Fruit fly (Drosophila melanogaster): ENCODE results near the gene Oatp74D.

Oatp74D gene

DNA sequence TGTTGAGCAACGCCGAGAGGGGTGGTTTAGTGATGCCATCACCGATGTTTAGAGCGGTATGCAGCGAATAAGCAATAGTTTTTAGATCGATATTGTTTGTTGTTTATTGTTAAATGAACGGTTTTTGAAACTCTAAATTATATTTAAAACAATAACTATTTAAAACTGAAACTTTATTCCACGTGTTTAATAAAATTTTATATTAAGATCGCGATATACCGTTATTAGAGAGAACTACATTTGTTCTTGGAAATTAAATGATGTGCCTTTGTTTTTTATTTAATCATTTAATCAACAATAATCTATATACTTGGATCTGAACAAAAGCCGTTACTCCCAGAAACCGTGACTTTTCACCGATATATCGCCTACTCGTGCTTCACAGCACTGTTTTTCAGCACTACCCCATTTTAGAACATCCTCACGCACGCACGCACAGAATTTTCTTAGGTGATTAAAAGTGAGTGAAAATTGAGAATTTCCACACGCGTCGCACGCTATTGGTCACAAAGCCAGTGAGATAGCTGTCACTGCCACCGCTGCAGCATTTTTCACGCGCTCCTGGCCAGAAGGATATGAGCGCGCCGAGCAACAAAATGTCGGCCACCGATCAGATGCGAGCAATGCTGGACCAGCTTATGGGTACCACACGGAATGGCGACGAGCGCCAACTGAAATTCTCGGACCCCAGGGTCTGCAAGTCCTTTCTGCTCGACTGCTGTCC lies 27.1 kb downstream of the Oatp74D start, which contains the start of the genes U4-U6-60K and CG7564 (continued):
- TF ChIP-seq acj6 (GFP tag; optimal IDR thresholded peaks at IDR 0.05) (peak; percentile 63), CG6854 (GFP tag; optimal IDR thresholded peaks at IDR 0.05) (no peak), CG6808 (GFP tag; optimal IDR thresholded peaks at IDR 0.05) (peak; percentile 69), CG32006 (GFP tag; optimal IDR thresholded peaks at IDR 0.05) (peak; percentile 61), esn (GFP tag; optimal IDR thresholded peaks at IDR 0.05) (peak; percentile 71), lz (GFP tag; optimal IDR thresholded peaks at IDR 0.05) (peak; percentile 60), CG11294 (GFP tag; IDR thresholded peaks at IDR 0.05) (0 out of 2 replicates have a peak, but pooled peaks have one; percentile 21), CG10631 (GFP tag; optimal IDR thresholded peaks at IDR 0.05) (no peak), spab (GFP tag; optimal IDR thresholded peaks at IDR 0.05) (no peak), svp (GFP tag) (peak; percentile 56), Blimp-1 (GFP tag; optimal IDR thresholded peaks at IDR 0.05) (no peak), fd59A (GFP tag; optimal IDR thresholded peaks at IDR 0.05) (peak; percentile 31), Gug (GFP tag; IDR thresholded peaks at IDR 0.05) (peak; percentile 29; the same call in 1 of the 2 replicates), dac (GFP tag; optimal IDR thresholded peaks at IDR 0.05) (no peak), OdsH (GFP tag; optimal IDR thresholded peaks at IDR 0.05) (peak; percentile 60), CG15336 (GFP tag; IDR thresholded peaks at IDR 0.05) (no peak), Eip78C (GFP tag) (peak; percentile 78), dsx (GFP tag; optimal IDR thresholded peaks at IDR 0.05; ENCODE audit: poor library complexity, severe bottlenecking) (no peak), CG10669 (GFP tag; optimal IDR thresholded peaks at IDR 0.05) (no peak), CG6163 (GFP tag; IDR thresholded peaks at IDR 0.05) (0 out of 3 replicates have a peak, but pooled peaks have one; percentile 28), Sox15 (GFP tag; optimal IDR thresholded peaks at IDR 0.05) (peak; percentile 45), Sox102F (GFP tag; optimal IDR thresholded peaks at IDR 0.05) (no peak), CG9139 (GFP tag; optimal IDR thresholded peaks at IDR 0.05) (no peak), CG31627 (GFP tag; optimal IDR thresholded peaks at IDR 0.05) (peak; percentile 68), CG4318 (GFP tag; optimal IDR thresholded peaks at IDR 0.05) (no peak), vri (GFP tag; optimal IDR thresholded peaks at IDR 0.05) (no peak), Smox (GFP tag; optimal IDR thresholded peaks at IDR 0.05) (no peak), eg (GFP tag; IDR thresholded peaks at IDR 0.05) (no peak; the same call in 2 of the 3 replicates), Hr39 (GFP tag; optimal IDR thresholded peaks at IDR 0.05) (peak; percentile 69), cyc (GFP tag; optimal IDR thresholded peaks at IDR 0.05) (peak; percentile 71), Met (GFP tag; optimal IDR thresholded peaks at IDR 0.05) (no peak), CG16779 (tag; optimal IDR thresholded peaks at IDR 0.05) (no peak), CG8119 (GFP tag; IDR thresholded peaks at IDR 0.05) (no peak), Eip75B (GFP tag; optimal IDR thresholded peaks at IDR 0.05) (no peak), CG3032 (tag; optimal IDR thresholded peaks at IDR 0.05) (peak; percentile 57), Hr4 (GFP tag; optimal IDR thresholded peaks at IDR 0.05) (peak; percentile 62), fkh (GFP tag; optimal IDR thresholded peaks at IDR 0.05) (no peak)

dm6 chr3L:17529511-17530194 lies 42.7 kb downstream of the Oatp74D start, which contains the start of the genes Edc3 and Nedd4:
Gene Edc3, minus strand, starts transcription at chr3L:17529861.
Gene Nedd4, plus strand, starts transcription at chr3L:17530081.
- TF ChIP-seq fkh (GFP tag; optimal IDR thresholded peaks at IDR 0.05) (peak; percentile 69), Hr39 (GFP tag; optimal IDR thresholded peaks at IDR 0.05) (no peak), vri (GFP tag; optimal IDR thresholded peaks at IDR 0.05) (peak; percentile 1), CG3032 (tag; optimal IDR thresholded peaks at IDR 0.05) (peak; percentile 40)

Data from whole organism, prepupa.